Worm (Caenorhabditis elegans) whole organism, L1 larva: ENCODE data around the gene C39B10.7.

Source experiments
- C16A3.4 ChIP-seq: fragments of 150-350 bp; optimal IDR thresholded peaks from 2 replicates; lab custom pipeline; 2014; ENCODE audit warnings: missing biosample characterization, missing genetic modification characterization
- F16B12.6 ChIP-seq: fragments of 150-350 bp; optimal IDR thresholded peaks from 2 replicates; lab custom pipeline; 2014; ENCODE audit warnings: missing biosample characterization, missing genetic modification characterization
- Y116A8C.19 ChIP-seq: sonication (generic microtip); optimal IDR thresholded peaks from 2 replicates; lab custom pipeline; 2016; ENCODE audit warnings: missing compliant biosample characterization, missing genetic modification characterization, borderline replicate concordance
- aha-1 ChIP-seq: fragments of 150-350 bp; optimal IDR thresholded peaks from 2 replicates; lab custom pipeline; 2014; ENCODE audit warnings: missing biosample characterization, missing genetic modification characterization
- alr-1 ChIP-seq: fragments of 200-800 bp; sonication (Bioruptor generic); optimal IDR thresholded peaks from 2 replicates; lab custom pipeline; 2018; ENCODE audit warnings: borderline replicate concordance, mild to moderate bottlenecking, missing genetic modification characterization, missing compliant biosample characterization
- blmp-1 ChIP-seq: fragments of 150-350 bp; optimal IDR thresholded peaks from 2 replicates; lab custom pipeline; 2014; ENCODE audit warnings: missing biosample characterization, missing genetic modification characterization
- ceh-8 ChIP-seq: fragments of 200-800 bp; sonication (Bioruptor generic); optimal IDR thresholded peaks from 2 replicates; lab custom pipeline; 2018; ENCODE audit warnings: mild to moderate bottlenecking, missing genetic modification characterization, moderate library complexity, missing compliant biosample characterization
- ceh-82 ChIP-seq, 3 experiments: fragments of 150-350 bp in 1 of 3; sonication (generic microtip) in 2 of 3; optimal IDR thresholded peaks; 2 replicates each; lab custom pipeline; 2014 to 2017; ENCODE audit warnings: missing biosample characterization in 3 of 3, missing genetic modification characterization in 3 of 3
- ceh-88 ChIP-seq: fragments of 200-800 bp; sonication (Bioruptor generic); IDR thresholded peaks from 2 replicates; pipeline ENCODE4 v1.3.6; 2022; ENCODE audit warnings: missing genetic modification characterization, missing compliant biosample characterization
- ces-1 ChIP-seq: fragments of 150-350 bp; optimal IDR thresholded peaks from 2 replicates; lab custom pipeline; 2014; ENCODE audit warnings: missing biosample characterization, missing genetic modification reagents, missing genetic modification characterization
- dpl-1 ChIP-seq, 3 experiments: fragments of 150-350 bp in 2 of 3; sonication (generic microtip) in 1 of 3; optimal IDR thresholded peaks; 2 replicates each; lab custom pipeline; 2014 to 2017; ENCODE audit warnings: missing biosample characterization in 3 of 3, missing genetic modification characterization in 3 of 3, missing genetic modification reagents in 3 of 3
- efl-1 ChIP-seq, 4 experiments: fragments of 150-350 bp; optimal IDR thresholded peaks in 3 of 4; peaks in 1 of 4; 1 replicate in 1 of 4; 2 replicates in 3 of 4; lab custom pipeline; 2014; ENCODE audit warnings: missing biosample characterization in 2 of 4, missing genetic modification characterization in 2 of 4, missing genetic modification reagents in 2 of 4
- elt-2 ChIP-seq: sonication (generic microtip); optimal IDR thresholded peaks from 2 replicates; lab custom pipeline; 2016; ENCODE audit warnings: missing genetic modification characterization, mild to moderate bottlenecking, inconsistent platforms, missing compliant biosample characterization, missing genetic modification reagents
- elt-3 ChIP-seq, 6 experiments: fragments of 150-350 bp in 1 of 6; sonication (generic microtip); optimal IDR thresholded peaks; 2 replicates each; lab custom pipeline; 2017 to 2018; ENCODE audit warnings: missing biosample characterization in 6 of 6, missing genetic modification characterization in 6 of 6, inconsistent platforms in 1 of 6
- fkh-4 ChIP-seq: sonication (generic microtip); optimal IDR thresholded peaks from 2 replicates; lab custom pipeline; 2016; ENCODE audit warnings: missing compliant biosample characterization, missing genetic modification characterization, borderline replicate concordance
- fkh-8 ChIP-seq: sonication (generic microtip); optimal IDR thresholded peaks from 2 replicates; lab custom pipeline; 2016; ENCODE audit warnings: mild to moderate bottlenecking, missing genetic modification characterization, missing compliant biosample characterization
- fos-1 ChIP-seq: fragments of 150-350 bp; optimal IDR thresholded peaks from 2 replicates; lab custom pipeline; 2014; ENCODE audit warnings: missing biosample characterization, missing genetic modification characterization
- grh-1 ChIP-seq: fragments of 200-800 bp; sonication (Bioruptor generic); IDR thresholded peaks from 2 replicates; pipeline ENCODE4 v1.3.6; 2022; ENCODE audit warnings: missing genetic modification reagents, missing genetic modification characterization, missing compliant biosample characterization
- hpl-2 ChIP-seq: fragments of 150-350 bp; optimal IDR thresholded peaks from 2 replicates; lab custom pipeline; 2014; ENCODE audit warnings: missing biosample characterization, missing genetic modification reagents, missing genetic modification characterization
- lin-13 ChIP-seq: fragments of 150-350 bp; optimal IDR thresholded peaks from 2 replicates; lab custom pipeline; 2014; ENCODE audit warnings: missing biosample characterization, missing genetic modification reagents, missing genetic modification characterization
- lin-14 ChIP-seq: fragments of 200-800 bp; sonication (Bioruptor generic); optimal IDR thresholded peaks from 2 replicates; lab custom pipeline; 2018; ENCODE audit warnings: mild to moderate bottlenecking, missing genetic modification characterization, moderate library complexity, missing compliant biosample characterization
- lin-35 ChIP-seq, 2 experiments: fragments of 150-350 bp; optimal IDR thresholded peaks; 2 replicates each; lab custom pipeline; 2014; ENCODE audit warnings: missing biosample characterization in 2 of 2, missing genetic modification characterization in 2 of 2, missing genetic modification reagents in 2 of 2
- lsy-2 ChIP-seq, 2 experiments: fragments of 150-350 bp; optimal IDR thresholded peaks; 2 replicates each; lab custom pipeline; 2014; ENCODE audit warnings: missing biosample characterization in 2 of 2, missing genetic modification characterization in 2 of 2
- mdl-1 ChIP-seq, 2 experiments: fragments of 150-350 bp; optimal IDR thresholded peaks; 2 replicates each; lab custom pipeline; 2014 to 2017; ENCODE audit warnings: missing biosample characterization in 2 of 2, missing genetic modification characterization in 2 of 2, inconsistent platforms in 1 of 2
- mep-1 ChIP-seq: fragments of 150-350 bp; optimal IDR thresholded peaks from 2 replicates; lab custom pipeline; 2014; ENCODE audit warnings: missing biosample characterization, missing genetic modification characterization
- nhr-19 ChIP-seq: fragments of 200-800 bp; sonication (Bioruptor generic); conservative IDR thresholded peaks from 2 replicates; pipeline ENCODE4 v1.3.6; 2022; ENCODE audit warnings: missing genetic modification characterization, missing compliant biosample characterization
- nhr-20 ChIP-seq: sonication (generic microtip); optimal IDR thresholded peaks from 2 replicates; lab custom pipeline; 2016; ENCODE audit warnings: mild to moderate bottlenecking, missing genetic modification characterization, missing compliant biosample characterization
- nhr-47 ChIP-seq: sonication (generic microtip); optimal IDR thresholded peaks from 2 replicates; lab custom pipeline; 2016; ENCODE audit warnings: mild to moderate bottlenecking, missing genetic modification characterization, moderate library complexity, missing compliant biosample characterization
- nhr-71 ChIP-seq: sonication (generic microtip); optimal IDR thresholded peaks from 2 replicates; lab custom pipeline; 2016; ENCODE audit warnings: mild to moderate bottlenecking, missing genetic modification characterization, moderate library complexity, missing compliant biosample characterization
- nhr-76 ChIP-seq: sonication (generic microtip); optimal IDR thresholded peaks from 2 replicates; lab custom pipeline; 2017; ENCODE audit warnings: missing biosample characterization, missing genetic modification characterization
- nhr-77 ChIP-seq: fragments of 150-350 bp; optimal IDR thresholded peaks from 2 replicates; lab custom pipeline; 2014; ENCODE audit warnings: missing biosample characterization, missing genetic modification characterization
- nhr-90 ChIP-seq: sonication (generic microtip); optimal IDR thresholded peaks from 2 replicates; lab custom pipeline; 2016; ENCODE audit warnings: mild to moderate bottlenecking, missing genetic modification characterization, missing compliant biosample characterization; ENCODE audit not compliant: poor library complexity
- pax-3 ChIP-seq: fragments of 200-800 bp; sonication (Bioruptor generic); optimal IDR thresholded peaks from 2 replicates; lab custom pipeline; 2018; ENCODE audit warnings: mild to moderate bottlenecking, missing genetic modification characterization, moderate library complexity, missing compliant biosample characterization
- rnt-1 ChIP-seq: sonication (generic microtip); optimal IDR thresholded peaks from 2 replicates; lab custom pipeline; 2016; ENCODE audit warnings: mild to moderate bottlenecking, missing genetic modification characterization, moderate library complexity, missing compliant biosample characterization
- skn-1 ChIP-seq: fragments of 150-350 bp; optimal IDR thresholded peaks from 2 replicates; lab custom pipeline; 2014; ENCODE audit warnings: missing biosample characterization, missing genetic modification characterization
- snu-23 ChIP-seq: sonication (generic microtip); optimal IDR thresholded peaks from 2 replicates; lab custom pipeline; 2016; ENCODE audit warnings: missing genetic modification characterization, missing compliant biosample characterization
- sup-37 ChIP-seq: fragments of 200-800 bp; sonication (Bioruptor generic); optimal IDR thresholded peaks from 2 replicates; lab custom pipeline; 2018; ENCODE audit warnings: mild to moderate bottlenecking, missing genetic modification characterization, missing compliant biosample characterization
- swsn-7 ChIP-seq: sonication (generic microtip); optimal IDR thresholded peaks from 2 replicates; lab custom pipeline; 2016; ENCODE audit warnings: missing genetic modification characterization, missing compliant biosample characterization
- tbx-2 ChIP-seq: sonication (generic microtip); optimal IDR thresholded peaks from 2 replicates; lab custom pipeline; 2016; ENCODE audit warnings: missing genetic modification characterization, missing compliant biosample characterization
- unc-130 ChIP-seq: fragments of 150-350 bp; optimal IDR thresholded peaks from 2 replicates; lab custom pipeline; 2017; ENCODE audit warnings: missing biosample characterization, missing genetic modification characterization, inconsistent platforms
- unc-30 ChIP-seq: sonication (generic microtip); optimal IDR thresholded peaks from 2 replicates; lab custom pipeline; 2017; ENCODE audit warnings: missing biosample characterization, missing genetic modification characterization
- unc-98 ChIP-seq: fragments of 200-800 bp; sonication (Bioruptor generic); IDR thresholded peaks from 2 replicates; pipeline ENCODE4 v1.3.6; 2022; ENCODE audit warnings: missing genetic modification characterization, missing compliant biosample characterization
- vab-15 ChIP-seq: sonication (generic microtip); optimal IDR thresholded peaks from 2 replicates; lab custom pipeline; 2017; ENCODE audit warnings: missing genotype, mild to moderate bottlenecking, missing genetic modification characterization, missing compliant biosample characterization
- xbp-1 ChIP-seq: sonication (generic microtip); optimal IDR thresholded peaks from 2 replicates; lab custom pipeline; 2016; ENCODE audit warnings: missing genetic modification characterization, missing compliant biosample characterization
- zip-4 ChIP-seq: fragments of 200-800 bp; sonication (Bioruptor generic); optimal IDR thresholded peaks from 2 replicates; lab custom pipeline; 2018; ENCODE audit warnings: mild to moderate bottlenecking, missing genetic modification characterization, moderate library complexity, missing compliant biosample characterization
- ztf-4 ChIP-seq: fragments of 150-350 bp; optimal IDR thresholded peaks from 2 replicates; lab custom pipeline; 2014; ENCODE audit warnings: missing biosample characterization, missing genetic modification characterization

Gene C39B10.7

ce11 chrX:10524483-10524948 is 47.8 kb downstream of the C39B10.7 start, which contains the start of the genes mboa-7 and git-1:
Gene mboa-7 (minus strand): TSS chrX:10524565.
Gene git-1 (plus strand): TSS chrX:10524898.
- peak; percentile 42 to 49 for TF ChIP-seq efl-1 (optimal IDR thresholded peaks at IDR 0.05; lab: Kevin White, UChicago)
- TF ChIP-seq efl-1 (GFP tag; optimal IDR thresholded peaks at IDR 0.05 in 1 of 2; lab: Kevin White, UChicago) = peak; percentile 12 to 92
- TF ChIP-seq nhr-19 (GFP tag; lab: Robert Waterston, UW) = peak; percentile 55
- peak in 3 of 6 experiments; percentile 30 to 74 (median 57) for TF ChIP-seq elt-3 (tag; optimal IDR thresholded peaks at IDR 0.05; lab: Kevin White, UChicago)
- TF ChIP-seq aha-1 (tag; lab: Kevin White, UChicago) = no peak
- no peak for TF ChIP-seq ztf-4
- TF ChIP-seq ces-1 (GFP tag; lab: Kevin White, UChicago) = no peak
- no peak for TF ChIP-seq elt-2 (tag; lab: Kevin White, UChicago)
- TF ChIP-seq swsn-7 = peak; percentile 61
- no peak for TF ChIP-seq unc-30 (tag; lab: Kevin White, UChicago)
- no peak for TF ChIP-seq sup-37
- peak; percentile 71 for TF ChIP-seq C16A3.4 (tag; lab: Kevin White, UChicago)
- TF ChIP-seq blmp-1 = peak; percentile 73
- no peak for TF ChIP-seq zip-4
- TF ChIP-seq lin-35 (GFP tag; optimal IDR thresholded peaks at IDR 0.05; lab: Kevin White, UChicago) = peak; percentile 42 to 81
- TF ChIP-seq ceh-8 (GFP tag; lab: Kevin White, UChicago) = no peak
- TF ChIP-seq snu-23 (GFP tag; lab: Kevin White, UChicago) = peak; percentile 79
- peak; percentile 11; the same call in 1 of the 2 replicates for TF ChIP-seq ceh-88
- TF ChIP-seq nhr-47 (tag; lab: Kevin White, UChicago) = peak; percentile 63
- TF ChIP-seq nhr-90 (tag; lab: Kevin White, UChicago) = peak; percentile 51
- no peak for TF ChIP-seq nhr-76 (tag; lab: Kevin White, UChicago)
- TF ChIP-seq ceh-82 (tag; optimal IDR thresholded peaks at IDR 0.05; lab: Kevin White, UChicago) = peak in 1 of 3 experiments; percentile 61
- no peak for TF ChIP-seq lin-13
- peak; percentile 42; the same call in 1 of the 2 replicates for TF ChIP-seq grh-1 (GFP tag; lab: Robert Waterston, UW)
- peak; percentile 25 for TF ChIP-seq F16B12.6 (tag; lab: Kevin White, UChicago)
- TF ChIP-seq rnt-1 (tag; lab: Kevin White, UChicago) = peak; percentile 77
- TF ChIP-seq lin-14 (GFP tag; lab: Kevin White, UChicago) = peak; percentile 92
- peak; percentile 65 for TF ChIP-seq hpl-2 (GFP tag; lab: Kevin White, UChicago)
- TF ChIP-seq unc-98 (GFP tag; lab: Robert Waterston, UW) = no peak
- TF ChIP-seq unc-130 (tag; lab: Kevin White, UChicago) = peak; percentile 66
- peak; percentile 15 for TF ChIP-seq vab-15 (tag; lab: Kevin White, UChicago)
- TF ChIP-seq pax-3 (tag; lab: Kevin White, UChicago) = peak; percentile 3
- TF ChIP-seq nhr-71 (tag; lab: Kevin White, UChicago) = peak; percentile 74
- peak; percentile 35 to 54 (median 54) for TF ChIP-seq dpl-1 (GFP tag; optimal IDR thresholded peaks at IDR 0.05; lab: Kevin White, UChicago)
- TF ChIP-seq fkh-8 (tag; lab: Kevin White, UChicago) = peak; percentile 17
- no peak for TF ChIP-seq fkh-4 (tag; lab: Kevin White, UChicago)
- TF ChIP-seq fos-1 (tag; lab: Kevin White, UChicago) = no peak
- peak; percentile 37 for TF ChIP-seq skn-1 (tag; lab: Kevin White, UChicago)
- TF ChIP-seq lsy-2 (tag; optimal IDR thresholded peaks at IDR 0.05; lab: Kevin White, UChicago) = peak; percentile 66 to 73
- peak; percentile 65 for TF ChIP-seq tbx-2 (tag; lab: Kevin White, UChicago)
- peak; percentile 45 for TF ChIP-seq xbp-1 (tag; lab: Kevin White, UChicago)
- TF ChIP-seq nhr-77 = peak; percentile 45
- no peak for TF ChIP-seq Y116A8C.19 (tag; lab: Kevin White, UChicago)
- TF ChIP-seq mdl-1 (tag; optimal IDR thresholded peaks at IDR 0.05; lab: Kevin White, UChicago) = peak in 1 of 2 experiments; percentile 50
- TF ChIP-seq alr-1 = no peak
- TF ChIP-seq mep-1 (tag; lab: Kevin White, UChicago) = peak; percentile 55
- TF ChIP-seq nhr-20 (tag; lab: Kevin White, UChicago) = peak; percentile 86
